Worm (Caenorhabditis elegans) whole organism, dauer: Measurements from ENCODE around the gene K10C8.4.

ENCODE experiments used
- unc-62 ChIP-seq: sonication (generic microtip); optimal IDR thresholded peaks from 2 replicates; lab custom pipeline; 2017; ENCODE audit warnings: missing biosample characterization, missing genetic modification reagents, missing genetic modification characterization

Gene K10C8.4

DNA sequence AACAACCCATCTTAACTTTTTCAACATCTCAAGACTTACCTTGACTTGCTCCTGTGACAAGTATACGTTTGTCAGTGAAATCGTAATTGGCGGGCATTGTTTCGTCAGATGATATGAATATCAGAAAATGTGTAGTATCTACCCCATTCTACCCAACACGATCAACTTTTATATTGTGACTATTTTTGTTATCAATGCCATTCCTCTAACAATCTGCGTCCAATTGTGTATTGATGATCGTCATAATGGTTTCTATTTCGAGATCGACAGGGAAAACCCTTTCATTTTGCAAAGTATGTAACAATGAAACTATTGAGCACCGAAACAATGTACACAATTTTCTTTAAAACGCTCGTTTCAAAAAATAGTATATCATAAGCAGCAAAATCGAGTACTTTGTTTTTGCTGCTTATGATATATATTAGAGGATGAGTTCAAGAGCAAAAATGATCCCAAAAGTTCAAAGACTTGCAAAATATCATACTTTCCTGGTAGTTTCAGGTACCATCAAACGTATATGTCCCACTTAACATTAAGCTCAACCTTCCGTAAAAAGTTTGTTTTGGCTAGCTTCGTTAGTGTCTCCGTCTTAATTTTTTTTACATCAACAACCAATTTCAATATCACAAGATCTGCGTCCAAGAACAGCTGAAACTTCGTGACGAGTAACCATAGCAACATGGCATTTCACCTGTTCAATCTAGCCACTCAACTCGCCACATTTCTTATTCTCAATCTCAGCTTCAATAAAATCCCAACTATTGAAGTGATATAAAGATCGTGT is 37.6 kb downstream of the K10C8.4 start, which contains the start of the genes dhs-21 and xbx-9:
dhs-21 (minus strand) TSS at position 181 of the 784 bp plus-strand sequence.
xbx-9 (plus strand) TSS at position 734 of the 784 bp plus-strand sequence.
- TF ChIP-seq unc-62 (GFP tag; lab: Kevin White, UChicago) = no peak

DNA sequence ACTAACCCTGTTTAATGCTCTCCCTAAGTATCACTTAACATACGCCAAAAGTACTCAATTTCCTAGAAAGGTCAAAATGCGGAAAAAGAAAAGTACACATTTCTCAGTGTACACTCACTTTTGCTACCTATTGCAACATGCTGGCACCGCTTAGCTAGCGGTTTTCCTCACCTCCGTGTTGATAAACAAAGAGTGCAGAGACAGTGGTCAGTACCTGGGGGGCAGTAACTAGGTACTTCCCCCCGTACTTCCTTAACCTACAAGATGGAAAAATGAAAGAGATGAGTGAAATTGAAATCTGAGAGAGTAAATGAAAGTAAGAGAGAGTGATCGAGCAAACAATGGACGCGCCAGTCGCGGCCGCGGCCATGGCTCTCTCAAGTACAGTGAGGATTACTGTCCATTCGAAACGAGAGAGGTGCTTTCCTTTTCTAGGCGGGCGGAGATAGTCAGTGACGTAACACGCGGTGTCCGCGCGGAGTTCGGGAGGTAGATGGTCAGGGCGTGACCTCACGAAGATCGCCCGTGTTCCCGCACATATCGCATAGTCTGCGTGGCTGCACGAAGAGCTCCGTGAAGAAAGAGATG is 40.2 kb downstream of the K10C8.4 start, which contains the start of gene cky-1:
cky-1 (plus strand) TSS at position 538 of the 588 bp plus-strand sequence.
- TF ChIP-seq unc-62 (GFP tag; lab: Kevin White, UChicago) = no peak

DNA sequence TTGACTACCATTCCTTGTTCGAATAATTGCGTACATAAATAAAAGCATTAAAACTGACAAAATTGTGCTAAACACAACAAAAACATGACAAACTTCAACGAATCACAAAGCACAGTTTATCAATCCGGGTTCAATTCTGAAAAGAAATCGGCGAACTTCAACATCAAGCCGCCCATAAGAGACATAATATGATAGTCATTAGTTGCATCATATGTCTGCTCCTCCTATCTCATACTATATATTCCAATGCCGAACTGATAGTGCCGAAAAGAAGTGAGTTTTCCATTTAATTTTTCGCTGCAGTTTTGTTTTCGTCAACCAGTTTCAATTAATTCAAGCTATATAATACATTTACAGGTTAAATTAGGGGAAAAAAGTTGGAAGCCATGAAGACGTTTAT is 45.6 kb downstream of the K10C8.4 start, which contains the start of gene hrg-7:
hrg-7 (plus strand) TSS at position 358 of the 400 bp plus-strand sequence.
- TF ChIP-seq unc-62 (GFP tag; lab: Kevin White, UChicago) = no peak

DNA sequence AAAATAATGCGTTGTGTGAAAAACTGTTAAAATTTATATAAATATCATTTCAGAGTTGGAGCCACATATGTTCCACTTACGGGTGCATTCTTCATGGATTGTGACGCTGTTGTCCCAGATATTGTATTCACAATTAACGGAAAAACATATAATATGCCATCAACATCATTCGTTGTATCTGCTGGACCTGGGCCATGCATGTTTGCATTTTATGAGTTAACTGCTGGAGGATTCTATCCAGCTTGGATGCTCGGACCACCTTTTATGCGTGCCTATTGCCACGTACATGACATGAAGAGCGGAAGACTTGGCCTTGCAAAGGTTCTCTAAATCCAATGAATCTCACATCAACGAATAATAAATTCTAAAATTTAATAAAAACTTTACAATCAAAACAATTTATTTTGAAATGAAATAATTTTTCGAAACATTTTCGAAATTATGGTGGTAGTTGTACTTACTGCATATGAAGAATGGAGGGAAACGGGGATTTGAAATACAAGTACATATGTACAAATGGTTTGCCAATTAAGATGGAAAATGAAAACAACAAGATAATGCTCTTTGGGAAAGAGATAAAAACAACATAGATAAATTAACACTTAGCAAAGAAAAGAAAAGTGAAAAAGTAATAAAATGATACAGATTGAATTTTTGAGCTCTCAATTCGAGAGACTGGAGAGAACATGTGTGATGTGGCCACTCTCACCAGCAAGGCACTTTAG is 47.9 kb downstream of the K10C8.4 start:
- no peak for TF ChIP-seq unc-62 (GFP tag; lab: Kevin White, UChicago)

DNA sequence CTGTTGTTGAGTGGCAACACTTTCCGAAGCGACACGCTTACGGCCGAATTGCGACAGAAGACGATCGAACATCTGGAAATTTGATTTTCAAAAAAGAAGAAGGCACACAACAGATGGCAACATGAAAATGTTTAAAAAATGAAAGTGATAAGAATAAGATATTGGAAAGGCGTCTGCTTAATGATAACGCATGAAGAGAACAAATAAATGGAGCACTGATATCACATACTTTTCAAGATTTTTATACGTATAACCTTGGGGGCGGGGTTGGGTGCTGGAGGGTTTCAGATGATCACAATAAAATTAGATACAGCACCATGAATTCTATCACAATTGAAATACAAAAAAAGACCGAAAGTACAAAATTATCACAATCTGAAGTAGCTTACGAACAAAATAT is 48.9 kb downstream of the K10C8.4 start, which contains the start of gene C15C8.7:
C15C8.7 (minus strand) TSS at position 72 of the 400 bp plus-strand sequence.
- TF ChIP-seq unc-62 (GFP tag; lab: Kevin White, UChicago) = no peak
